Worm (Caenorhabditis elegans) whole organism, L4 larva: ENCODE measurements around the gene T28A11.4.

Experiments
- F26F4.8 ChIP-seq: fragments of 200-800 bp; sonication (Bioruptor generic); conservative IDR thresholded peaks from 2 replicates; pipeline ENCODE4 v1.3.6; 2022; ENCODE audit warnings: missing genetic modification characterization, missing compliant biosample characterization
- F37D6.2 ChIP-seq: sonication (generic microtip); optimal IDR thresholded peaks from 2 replicates; lab custom pipeline; 2016; ENCODE audit warnings: mild to moderate bottlenecking, missing genetic modification characterization, missing compliant biosample characterization
- Y48G9A.11 ChIP-seq: fragments of 200-800 bp; sonication (Bioruptor generic); IDR thresholded peaks from 2 replicates; pipeline ENCODE4 v1.3.6; 2022; ENCODE audit warnings: missing genetic modification reagents, missing genetic modification characterization, missing compliant biosample characterization
- aha-1 ChIP-seq: fragments of 150-350 bp; peaks from one replicate; lab custom pipeline; 2014; ENCODE audit warnings: missing biosample characterization, missing genetic modification characterization
- arid-1 ChIP-seq: fragments of 200-800 bp; sonication (Bioruptor generic); conservative IDR thresholded peaks from 2 replicates; pipeline ENCODE4 v1.3.6; 2022; ENCODE audit warnings: missing genetic modification reagents, missing genetic modification characterization, missing compliant biosample characterization
- ceh-44 ChIP-seq: fragments of 200-800 bp; sonication (Bioruptor generic); IDR thresholded peaks from 2 replicates; pipeline ENCODE4 v1.3.6; 2022; ENCODE audit warnings: missing genetic modification reagents, missing genetic modification characterization, missing compliant biosample characterization
- ceh-82 ChIP-seq: sonication (generic microtip); optimal IDR thresholded peaks from 2 replicates; lab custom pipeline; 2017; ENCODE audit warnings: missing biosample characterization, missing genetic modification characterization
- ctbp-1 ChIP-seq: fragments of 200-800 bp; sonication (Bioruptor generic); IDR thresholded peaks from 2 replicates; pipeline ENCODE4 v1.3.6; 2022; ENCODE audit warnings: missing genetic modification reagents, missing genetic modification characterization, missing compliant biosample characterization
- daf-16 ChIP-seq, 3 experiments: sonication (generic microtip); optimal IDR thresholded peaks; 2 replicates each; lab custom pipeline; 2016 to 2017; ENCODE audit warnings: missing genetic modification characterization in 3 of 3, missing genetic modification reagents in 3 of 3, mild to moderate bottlenecking in 2 of 3, missing compliant biosample characterization in 2 of 3, missing biosample characterization in 1 of 3, moderate library complexity in 1 of 3
- dve-1 ChIP-seq: sonication (generic microtip); optimal IDR thresholded peaks from 2 replicates; lab custom pipeline; 2017; ENCODE audit warnings: antibody characterized with exemption, mild to moderate bottlenecking, missing genetic modification characterization, missing compliant biosample characterization; ENCODE audit not compliant: insufficient read depth
- egl-27 ChIP-seq: sonication (generic microtip); optimal IDR thresholded peaks from 3 replicates; lab custom pipeline; 2017; ENCODE audit warnings: missing biosample characterization, missing genetic modification reagents, missing genetic modification characterization
- hif-1 ChIP-seq, 2 experiments: sonication (generic microtip); optimal IDR thresholded peaks; 2 replicates each; lab custom pipeline; 2016 to 2017; ENCODE audit warnings: missing compliant biosample characterization in 2 of 2, missing genetic modification characterization in 2 of 2, missing genetic modification reagents in 2 of 2, missing genotype in 2 of 2, mild to moderate bottlenecking in 1 of 2
- hlh-11 ChIP-seq: fragments of 200-800 bp; sonication (Bioruptor generic); optimal IDR thresholded peaks from 2 replicates; lab custom pipeline; 2018; ENCODE audit warnings: mild to moderate bottlenecking, missing genetic modification characterization, missing compliant biosample characterization
- hmg-1.1 ChIP-seq: fragments of 200-800 bp; sonication (Bioruptor generic); IDR thresholded peaks from 2 replicates; pipeline ENCODE4 v1.3.6; 2022; ENCODE audit warnings: missing genetic modification reagents, missing genetic modification characterization, missing compliant biosample characterization
- lin-1 ChIP-seq: fragments of 200-800 bp; sonication (Bioruptor generic); IDR thresholded peaks from 2 replicates; pipeline ENCODE4 v1.3.6; 2022; ENCODE audit warnings: missing genetic modification reagents, missing genetic modification characterization, missing compliant biosample characterization
- lin-13 ChIP-seq: fragments of 150-350 bp; optimal IDR thresholded peaks from 2 replicates; lab custom pipeline; 2014; ENCODE audit warnings: missing biosample characterization, missing genetic modification reagents, missing genetic modification characterization
- lin-29 ChIP-seq: fragments of 200-800 bp; sonication (Bioruptor generic); IDR thresholded peaks from 2 replicates; pipeline ENCODE4 v1.3.6; 2022; ENCODE audit warnings: missing genetic modification reagents, missing genetic modification characterization, missing compliant biosample characterization
- lsy-2 ChIP-seq, 2 experiments: fragments of 150-350 bp in 1 of 2; sonication (generic microtip) in 1 of 2; optimal IDR thresholded peaks; 2 replicates each; lab custom pipeline; 2014 to 2017; ENCODE audit warnings: missing biosample characterization in 2 of 2, missing genetic modification characterization in 2 of 2
- madf-5 ChIP-seq, 2 experiments: fragments of 200-800 bp; sonication (Bioruptor generic); IDR thresholded peaks; 2 replicates each; pipeline ENCODE4 v1.3.6; 2022; ENCODE audit warnings: missing compliant biosample characterization in 2 of 2, missing genetic modification characterization in 2 of 2
- mdl-1 ChIP-seq, 2 experiments: fragments of 150-350 bp in 1 of 2; sonication (generic microtip) in 1 of 2; optimal IDR thresholded peaks; 2 replicates each; lab custom pipeline; 2014 to 2017; ENCODE audit warnings: missing biosample characterization in 2 of 2, missing genetic modification characterization in 2 of 2
- mes-2 ChIP-seq: sonication (generic microtip); optimal IDR thresholded peaks from 2 replicates; lab custom pipeline; 2016; ENCODE audit warnings: missing genotype, mild to moderate bottlenecking, missing genetic modification characterization, missing compliant biosample characterization; ENCODE audit not compliant: poor library complexity, severe bottlenecking
- mxl-2 ChIP-seq: fragments of 200-800 bp; sonication (Bioruptor generic); conservative IDR thresholded peaks from 2 replicates; pipeline ENCODE4 v1.3.6; 2022; ENCODE audit warnings: missing genetic modification reagents, missing genetic modification characterization, missing compliant biosample characterization
- mxl-3 ChIP-seq: fragments of 200-800 bp; sonication (Bioruptor generic); optimal IDR thresholded peaks from 2 replicates; lab custom pipeline; 2018; ENCODE audit warnings: mild to moderate bottlenecking, missing genetic modification characterization, missing compliant biosample characterization
- nhr-11 ChIP-seq: fragments of 150-350 bp; optimal IDR thresholded peaks from 2 replicates; lab custom pipeline; 2014; ENCODE audit warnings: missing biosample characterization, missing genetic modification characterization
- nhr-111 ChIP-seq: fragments of 200-800 bp; sonication (Bioruptor generic); optimal IDR thresholded peaks from 2 replicates; lab custom pipeline; 2018; ENCODE audit warnings: mild to moderate bottlenecking, missing genetic modification characterization, missing compliant biosample characterization
- nhr-28 ChIP-seq: fragments of 150-350 bp; optimal IDR thresholded peaks from 2 replicates; lab custom pipeline; 2014; ENCODE audit warnings: missing biosample characterization, missing genetic modification characterization
- nhr-41 ChIP-seq: fragments of 200-800 bp; sonication (Bioruptor generic); IDR thresholded peaks from 2 replicates; pipeline ENCODE4 v1.3.6; 2022; ENCODE audit warnings: missing genetic modification reagents, missing genetic modification characterization, missing compliant biosample characterization
- nhr-48 ChIP-seq: sonication (generic microtip); optimal IDR thresholded peaks from 2 replicates; lab custom pipeline; 2016; ENCODE audit warnings: mild to moderate bottlenecking, missing genetic modification characterization, missing compliant biosample characterization
- nhr-77 ChIP-seq: fragments of 150-350 bp; optimal IDR thresholded peaks from 2 replicates; lab custom pipeline; 2014; ENCODE audit warnings: missing biosample characterization, missing genetic modification characterization
- pha-4 ChIP-seq, 2 experiments: fragments of 150-350 bp in 1 of 2; fragments of 200-800 bp in 1 of 2; sonication (Bioruptor generic) in 1 of 2; IDR thresholded peaks in 1 of 2; optimal IDR thresholded peaks in 1 of 2; 2 replicates each; pipeline versions ENCODE4 v1.3.6 to Lab custom; 2014 to 2022; ENCODE audit warnings: missing genetic modification characterization in 2 of 2, missing genetic modification reagents in 2 of 2, missing biosample characterization in 1 of 2, missing compliant biosample characterization in 1 of 2
- php-3 ChIP-seq: fragments of 200-800 bp; sonication (Bioruptor generic); IDR thresholded peaks from 2 replicates; pipeline ENCODE4 v1.3.6; 2022; ENCODE audit warnings: missing genetic modification reagents, missing genetic modification characterization, missing compliant biosample characterization
- snpc-4 ChIP-seq: fragments of 150-350 bp; optimal IDR thresholded peaks from 2 replicates; lab custom pipeline; 2014; ENCODE audit warnings: missing biosample characterization, missing genetic modification characterization
- tra-1 ChIP-seq: fragments of 200-800 bp; sonication (Bioruptor generic); IDR thresholded peaks from 2 replicates; pipeline ENCODE4 v1.3.6; 2022; ENCODE audit warnings: missing genetic modification reagents, missing genetic modification characterization, missing compliant biosample characterization
- unc-130 ChIP-seq: sonication (generic microtip); optimal IDR thresholded peaks from 2 replicates; lab custom pipeline; 2016; ENCODE audit warnings: missing genetic modification reagents, missing genetic modification characterization, missing compliant biosample characterization
- unc-62 ChIP-seq, 3 experiments: fragments of 150-350 bp in 1 of 3; sonication (generic microtip); optimal IDR thresholded peaks in 2 of 3; peaks in 1 of 3; 1 replicate in 1 of 3; 2 replicates in 2 of 3; lab custom pipeline; 2014 to 2017; ENCODE audit warnings: missing biosample characterization in 3 of 3, missing genetic modification characterization in 3 of 3, missing genetic modification reagents in 3 of 3, missing genotype in 1 of 3
- zip-2 ChIP-seq: fragments of 150-350 bp; optimal IDR thresholded peaks from 2 replicates; lab custom pipeline; 2014; ENCODE audit warnings: missing biosample characterization, missing genetic modification characterization
- ztf-11 ChIP-seq: fragments of 150-350 bp; optimal IDR thresholded peaks from 2 replicates; lab custom pipeline; 2014; ENCODE audit warnings: missing biosample characterization, missing genetic modification characterization
- ztf-7 ChIP-seq: fragments of 150-350 bp; optimal IDR thresholded peaks from 2 replicates; lab custom pipeline; 2014; ENCODE audit warnings: missing biosample characterization, missing genetic modification characterization

The T28A11.4 gene

ce11 chrV:3299437-3299836 is 25.6 kb downstream of the T28A11.4 start:
- peak in 1 of 2 experiments; percentile 70; a peak in 1 of 4 replicates for TF ChIP-seq madf-5 (GFP tag; IDR thresholded peaks at IDR 0.05; lab: Robert Waterston, UW)
- TF ChIP-seq Y48G9A.11 (GFP tag; lab: Robert Waterston, UW) = no peak

ce11 chrV:3301898-3302297 is 28.0 kb downstream of the T28A11.4 start, which contains the start of gene srbc-1:
Gene srbc-1 (minus strand): TSS chrV:3301998.
- peak; percentile 2 for TF ChIP-seq aha-1
- no peak for TF ChIP-seq nhr-11 (tag; lab: Kevin White, UChicago)

- TF ChIP-seq nhr-28 (tag; lab: Kevin White, UChicago) (no peak), unc-62 (GFP tag; optimal IDR thresholded peaks at IDR 0.05 in 1 of 2; lab: Kevin White, UChicago) (peak in 1 of 2 experiments; percentile 67), unc-62 (tag; optimal IDR thresholded peaks at IDR 0.05; lab: Kevin White, UChicago) (no peak), ceh-44 (GFP tag; lab: Robert Waterston, UW) (no peak), ztf-7 (no peak), ztf-11 (tag; lab: Kevin White, UChicago) (no peak), nhr-41 (GFP tag; lab: Robert Waterston, UW) (no peak), arid-1 (GFP tag; lab: Robert Waterston, UW) (no peak)
Observed at ce11 chrV:3308169-3308568, 34.3 kb downstream of the T28A11.4 start, which contains the start of gene srbc-3. Gene srbc-3 (plus strand): TSS chrV:3308469.

- TF ChIP-seq nhr-28 (tag; lab: Kevin White, UChicago) (peak; percentile 56), F37D6.2 (tag; lab: Kevin White, UChicago) (no peak), unc-62 (GFP tag; optimal IDR thresholded peaks at IDR 0.05 in 1 of 2; lab: Kevin White, UChicago) (peak in 1 of 2 experiments; percentile 56), unc-62 (tag; optimal IDR thresholded peaks at IDR 0.05; lab: Kevin White, UChicago) (no peak), egl-27 (tag; lab: Kevin White, UChicago) (no peak), hlh-11 (tag; lab: Kevin White, UChicago) (peak; percentile 73), nhr-77 (peak; percentile 43), mxl-2 (GFP tag; lab: Robert Waterston, UW) (no peak), mdl-1 (tag; optimal IDR thresholded peaks at IDR 0.05; lab: Kevin White, UChicago) (peak in 1 of 2 experiments; percentile 51), nhr-11 (tag; lab: Kevin White, UChicago) (peak; percentile 4), php-3 (GFP tag; lab: Robert Waterston, UW) (peak; percentile 18; the same call in 1 of the 2 replicates), mxl-3 (GFP tag; lab: Kevin White, UChicago) (peak; percentile 34), hmg-1.1 (GFP tag; lab: Robert Waterston, UW) (peak; percentile 83), F26F4.8 (GFP tag; lab: Robert Waterston, UW) (no peak), aha-1 (peak; percentile 78), tra-1 (GFP tag; lab: Robert Waterston, UW) (0 out of 2 replicates have a peak, but pooled peaks have one; percentile 10), zip-2 (tag; lab: Kevin White, UChicago) (no peak), nhr-48 (tag; lab: Kevin White, UChicago) (peak; percentile 70), ctbp-1 (peak; percentile 59)
Observed at ce11 chrV:3312067-3312666, 38.3 kb downstream of the T28A11.4 start, which contains the start of gene arrd-18. Gene arrd-18 (minus strand): TSS chrV:3312117.

- TF ChIP-seq nhr-48 (tag; lab: Kevin White, UChicago) (peak; percentile 90), nhr-111 (GFP tag; lab: Kevin White, UChicago) (no peak), pha-4 (GFP tag; IDR thresholded peaks at IDR 0.05; lab: Robert Waterston, UW) (no peak), pha-4 (tag; optimal IDR thresholded peaks at IDR 0.05; lab: Kevin White, UChicago) (peak; percentile 54), mes-2 (peak; percentile 80), zip-2 (tag; lab: Kevin White, UChicago) (peak; percentile 5), dve-1 (tag; lab: Kevin White, UChicago) (peak; percentile 89), unc-130 (GFP tag; lab: Kevin White, UChicago) (no peak), mxl-3 (GFP tag; lab: Kevin White, UChicago) (peak; percentile 72), hif-1 (tag; optimal IDR thresholded peaks at IDR 0.05; lab: Kevin White, UChicago) (peak in 1 of 2 experiments; percentile 64), snpc-4 (no peak), ctbp-1 (peak; percentile 86), nhr-28 (tag; lab: Kevin White, UChicago) (peak; percentile 90), lin-13 (GFP tag; lab: Kevin White, UChicago) (no peak), ceh-82 (no peak), lin-29 (GFP tag; lab: Robert Waterston, UW) (peak; percentile 58; the same call in 1 of the 2 replicates), hlh-11 (tag; lab: Kevin White, UChicago) (peak; percentile 93), lsy-2 (tag; optimal IDR thresholded peaks at IDR 0.05; lab: Kevin White, UChicago) (peak; percentile 26 to 79), lin-1 (peak; percentile 89), daf-16 (GFP tag; optimal IDR thresholded peaks at IDR 0.05; lab: Kevin White, UChicago) (peak in 1 of 2 experiments; percentile 5), daf-16 (tag; optimal IDR thresholded peaks at IDR 0.05; lab: Kevin White, UChicago) (peak; percentile 62)
Observed at ce11 chrV:3315308-3315707, 41.5 kb downstream of the T28A11.4 start, which contains the start of gene arrd-19. Gene arrd-19 (minus strand): TSS chrV:3315516.
